Fruit fly (Drosophila melanogaster) whole organism, larva: ENCODE measurements around the gene Rok.
A peak's percentile ranks its signal among the peaks of the same experiment; 100 is the strongest.

ENCODE experiments used
- noc ChIP-seq: fragments of 200-800 bp; sonication (Bioruptor generic); optimal IDR thresholded peaks from 3 replicates; lab custom pipeline; 2019; ENCODE audit warnings: missing biosample characterization, mild to moderate bottlenecking, missing genetic modification characterization, moderate library complexity

Gene Rok

DNA sequence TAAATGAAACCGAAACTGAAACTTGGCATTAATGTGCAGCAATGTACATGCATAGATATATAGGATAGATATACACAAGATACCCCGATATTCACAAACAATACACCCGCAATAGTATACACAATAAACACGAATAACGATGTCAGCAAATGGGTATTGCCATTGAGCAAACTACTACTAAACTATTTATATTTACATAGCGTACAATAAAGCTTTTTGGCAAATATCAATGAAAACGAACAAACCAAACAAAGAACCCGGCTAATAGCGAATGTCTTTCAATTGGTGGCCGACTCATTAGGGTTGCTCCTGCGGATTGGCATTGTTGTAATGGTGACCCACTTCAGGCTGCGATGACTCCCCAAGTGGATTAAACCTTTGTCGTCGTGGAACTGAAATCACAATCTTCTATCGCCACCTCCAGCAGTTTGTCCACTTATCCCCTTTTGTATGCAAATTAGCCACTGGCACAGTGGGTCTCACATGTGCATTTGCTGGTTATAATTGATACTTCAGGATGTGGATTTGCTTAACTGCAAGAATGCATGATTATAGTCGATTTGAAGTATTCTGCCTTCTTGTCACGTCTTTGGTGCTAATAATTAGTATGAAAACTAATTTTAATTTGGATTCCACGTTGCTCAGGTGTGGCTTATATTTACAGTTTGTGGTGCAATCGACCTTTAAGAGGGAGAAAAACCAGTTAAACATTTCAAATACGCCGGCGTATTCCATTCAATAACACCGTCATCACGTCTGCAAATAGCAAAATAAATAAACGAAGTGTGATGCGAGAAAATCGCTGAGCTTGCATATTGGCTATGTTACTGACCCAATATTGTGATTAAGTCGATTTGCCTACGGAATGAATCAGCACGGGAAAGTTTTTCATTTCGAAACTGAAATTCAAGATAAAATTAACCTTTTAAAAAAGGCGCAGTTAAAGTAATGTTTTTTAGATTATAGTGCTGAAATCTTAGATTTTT is 13.2 kb upstream of the Rok start:
- peak; percentile 29 for TF ChIP-seq noc (tag; lab: Kevin White, UChicago)

DNA sequence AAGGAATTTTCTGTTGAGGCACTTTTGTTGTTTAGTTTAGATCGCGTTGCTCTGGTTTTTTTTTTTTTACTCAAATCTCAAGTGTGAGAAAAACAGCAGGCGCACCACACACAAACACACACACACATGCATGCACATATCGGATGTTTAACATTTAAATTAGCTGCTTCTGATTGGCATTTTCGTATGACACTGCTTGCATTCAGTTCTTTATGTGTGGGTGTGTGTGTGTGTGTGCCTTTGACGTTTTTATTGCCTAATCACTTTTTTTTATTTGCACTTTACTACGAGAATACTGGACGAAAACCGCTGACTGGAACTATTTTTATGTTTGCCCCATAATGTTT is 11.2 kb upstream of the Rok start:
- TF ChIP-seq noc (tag; lab: Kevin White, UChicago): no peak

- TF ChIP-seq noc (tag; lab: Kevin White, UChicago): no peak
Observed at dm6 chrX:16647737-16648434, 10.7 kb upstream of the Rok start.

DNA sequence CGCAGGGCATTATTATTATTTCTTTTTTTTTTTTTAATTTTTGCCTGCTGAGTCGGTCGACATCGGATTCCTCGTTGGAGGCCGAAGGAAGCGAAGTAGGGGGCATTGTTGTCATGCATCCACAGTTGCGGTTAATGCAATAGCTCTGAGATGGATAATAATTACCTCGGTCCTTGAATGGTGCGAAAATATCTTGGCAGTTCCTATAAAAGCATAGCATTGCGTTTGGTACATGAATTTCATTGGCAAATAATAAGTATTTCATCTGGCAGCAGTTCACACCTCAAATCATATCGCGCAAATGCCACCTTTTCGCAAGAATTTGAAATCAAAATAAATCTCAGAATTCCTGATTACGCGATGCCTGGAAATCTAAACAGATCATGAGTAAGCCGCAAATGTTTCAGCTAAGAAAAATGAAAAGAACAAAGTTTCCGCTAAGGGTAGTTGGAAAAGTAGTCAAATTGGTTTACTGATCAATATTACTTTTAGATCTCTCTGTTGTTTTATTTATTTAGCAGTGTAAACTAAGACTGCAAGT is 9.9 kb upstream of the Rok start:
- no peak for TF ChIP-seq noc (tag; lab: Kevin White, UChicago)

dm6 chrX:16645472-16645871 is 8.3 kb upstream of the Rok start:
- TF ChIP-seq noc (tag; lab: Kevin White, UChicago): no peak

DNA sequence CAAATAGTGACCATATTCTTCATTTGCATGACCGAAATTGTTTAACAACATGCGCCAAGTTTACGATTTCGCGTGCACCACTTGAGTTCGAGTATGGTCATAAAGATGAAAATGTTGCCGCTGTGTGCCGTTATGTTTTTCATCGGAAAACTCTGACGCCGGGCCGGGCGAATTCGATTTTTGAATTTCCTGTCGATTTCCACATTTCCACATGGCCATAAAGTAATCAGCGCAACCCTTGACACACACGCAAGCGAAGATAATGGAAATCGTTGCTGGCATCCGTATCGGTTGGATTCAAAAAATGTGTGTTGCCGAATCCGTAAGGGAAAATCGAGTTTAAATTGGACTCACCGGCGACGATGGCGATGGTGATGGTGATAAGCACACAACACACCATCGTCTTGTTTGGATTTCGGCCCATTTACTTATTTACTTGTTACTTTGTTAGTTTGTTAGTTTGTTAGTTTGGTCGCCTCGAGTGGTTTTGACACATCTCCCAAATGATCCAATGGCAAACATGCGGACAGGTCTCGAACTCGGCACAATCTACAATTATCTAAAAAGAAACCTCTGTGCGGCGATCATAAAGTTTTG is 7.4 kb upstream of the Rok start:
- TF ChIP-seq noc (tag; lab: Kevin White, UChicago): no peak

- TF ChIP-seq noc (tag; lab: Kevin White, UChicago): no peak
Observed at dm6 chrX:16643363-16643946, 6.2 kb upstream of the Rok start.

dm6 chrX:16641101-16641420 is 3.8 kb upstream of the Rok start:
- TF ChIP-seq noc (tag; lab: Kevin White, UChicago): no peak

DNA sequence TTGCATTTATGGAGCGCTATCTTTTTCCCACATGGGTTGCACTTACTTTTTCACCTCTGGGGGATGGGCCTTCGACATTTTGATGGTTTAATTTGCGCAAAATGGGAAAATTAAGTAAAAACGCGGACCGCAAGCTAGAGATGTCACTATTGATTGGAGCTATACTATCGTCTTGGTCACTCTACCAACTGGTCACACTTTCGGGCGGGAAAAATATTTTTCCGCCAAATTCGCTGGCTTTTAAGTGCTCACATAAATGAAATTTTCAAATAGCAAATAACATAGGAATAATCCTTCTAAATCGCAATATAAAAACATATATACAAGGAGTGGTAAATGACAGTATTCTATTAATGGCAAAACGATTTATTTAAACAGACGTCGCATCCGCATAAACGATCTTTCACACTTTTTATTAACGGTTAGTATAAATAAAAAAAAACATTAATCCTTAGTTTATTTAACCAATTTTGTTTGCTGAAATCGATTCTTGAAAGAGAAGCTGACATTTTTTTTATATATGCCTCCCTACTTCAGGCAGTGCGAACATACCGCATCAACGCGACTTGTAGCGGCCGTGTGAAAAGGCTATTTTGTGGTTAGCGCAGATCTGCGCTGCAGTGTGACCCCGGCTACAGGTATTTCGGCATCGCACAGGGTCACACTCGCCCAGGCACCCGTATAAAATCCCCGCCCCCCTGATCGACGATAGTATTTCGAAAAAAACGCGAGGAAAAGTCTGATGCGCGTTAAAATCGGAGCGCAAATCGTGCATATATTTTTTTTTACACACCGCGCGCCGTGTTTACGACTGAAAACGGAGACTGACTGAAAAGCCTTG is 3.3 kb upstream of the Rok start, which contains the start of the genes SNRPG and mthl1:
TSS of gene SNRPG (minus strand) at position 160 of the 841 bp plus-strand sequence.
TSS of gene mthl1 (plus strand) at position 709 of the 841 bp plus-strand sequence.
- no peak for TF ChIP-seq noc (tag; lab: Kevin White, UChicago)

DNA sequence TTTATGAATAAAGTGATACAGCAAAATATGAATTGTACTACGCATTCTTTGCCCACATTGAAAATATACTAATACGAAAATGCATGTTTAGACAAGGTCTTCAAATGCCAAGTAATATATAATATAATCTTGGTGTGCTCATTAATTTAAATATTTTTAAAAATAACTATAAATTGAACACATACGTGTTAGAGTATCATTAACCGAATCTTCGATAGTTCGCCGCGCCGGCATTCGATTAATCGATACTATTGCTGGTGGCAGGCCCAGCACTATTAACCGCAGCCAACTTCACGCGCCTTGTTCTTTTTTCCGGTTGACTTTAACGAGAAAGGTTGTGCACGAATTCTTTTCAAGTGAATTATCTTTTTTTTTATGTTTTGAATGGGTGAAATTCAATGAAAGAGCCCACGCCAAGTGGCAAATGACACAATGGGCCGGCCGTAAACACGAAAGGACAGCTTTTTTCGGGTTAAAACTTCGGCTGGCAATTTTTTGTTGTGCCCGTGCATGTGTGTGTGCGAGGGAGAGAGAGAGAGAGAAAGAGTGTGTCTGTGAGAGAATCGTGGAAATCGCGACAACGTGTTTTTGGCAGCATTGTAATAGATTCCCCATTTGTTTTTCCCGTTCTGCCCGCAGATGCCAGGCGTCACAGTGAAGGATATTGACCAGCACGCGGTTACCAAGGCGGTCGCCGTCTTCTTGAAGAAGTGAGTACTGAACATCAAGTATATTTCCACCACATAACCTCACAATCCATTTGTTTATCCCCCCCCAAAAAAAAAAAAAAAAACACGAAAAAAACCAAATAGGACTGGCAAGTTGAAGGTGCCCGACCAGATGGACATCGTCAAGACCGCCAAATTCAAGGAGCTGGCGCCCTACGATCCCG is 626 bp upstream of the Rok start, which contains the start of gene RpS19a:
TSS of gene RpS19a (plus strand) at position 301 of the 892 bp plus-strand sequence.
- TF ChIP-seq noc (tag; lab: Kevin White, UChicago): peak; percentile 66

- TF ChIP-seq noc (tag; lab: Kevin White, UChicago): no peak
Observed at dm6 chrX:16633181-16633957, 3.8 kb downstream of the Rok start.

DNA sequence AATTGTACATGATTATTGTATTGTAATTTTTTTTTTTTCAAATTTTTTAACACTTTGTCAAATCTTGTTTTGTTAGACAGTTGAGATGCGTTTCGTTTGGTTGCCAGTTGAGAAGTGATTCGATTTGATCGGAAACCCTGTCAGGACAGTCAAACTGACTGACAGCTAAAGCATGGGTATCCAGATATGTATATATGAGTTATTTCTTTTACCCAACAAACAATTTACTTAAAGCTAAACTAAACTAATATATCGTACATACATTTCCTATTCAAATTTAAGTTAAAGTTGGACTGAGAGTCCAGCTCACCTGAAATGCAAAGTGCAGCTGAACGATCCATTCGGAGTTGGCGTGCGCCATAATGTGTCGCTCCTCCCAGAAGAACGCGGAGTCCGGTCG is 5.1 kb downstream of the Rok start, which contains the start of gene CG9777:
TSS of gene CG9777 (minus strand) at position 101 of the 400 bp plus-strand sequence.
- no peak for TF ChIP-seq noc (tag; lab: Kevin White, UChicago)

dm6 chrX:16624519-16624918 is 12.7 kb downstream of the Rok start:
- no peak for TF ChIP-seq noc (tag; lab: Kevin White, UChicago)
